Worm (Caenorhabditis elegans) whole organism, young adult: ENCODE results near the gene D2045.5.

Experiments used
- mel-28 ChIP-seq: sonication (generic microtip); optimal IDR thresholded peaks from 2 replicates; lab custom pipeline; 2016; ENCODE audit warnings: borderline replicate concordance, mild to moderate bottlenecking, missing genetic modification characterization, missing compliant biosample characterization
- pha-4 ChIP-seq: fragments of 150-350 bp; sonication (generic microtip); optimal IDR thresholded peaks from 2 replicates; lab custom pipeline; 2014; ENCODE audit warnings: missing biosample characterization, missing genetic modification reagents, missing genetic modification characterization
- rcor-1 ChIP-seq: fragments of 200-800 bp; sonication (Bioruptor generic); IDR thresholded peaks from 2 replicates; pipeline ENCODE4 v1.3.6; 2022; ENCODE audit warnings: missing genetic modification reagents, missing genetic modification characterization, missing compliant biosample characterization
- repo-1 ChIP-seq: sonication (generic microtip); optimal IDR thresholded peaks from 2 replicates; lab custom pipeline; 2017; ENCODE audit warnings: mild to moderate bottlenecking, missing genetic modification characterization, missing compliant biosample characterization

- TF ChIP-seq mel-28 (tag; lab: Kevin White, UChicago) (no peak), repo-1 (no peak), pha-4 (tag; lab: Kevin White, UChicago) (no peak), rcor-1 (GFP tag; lab: Robert Waterston, UW) (no peak)
Observed at ce11 chrIII:10470927-10471326, 1.5 kb upstream of the D2045.5 start, which contains the start of gene cul-1.
